Worm (Caenorhabditis elegans) whole organism, L3 larva: Measurements from ENCODE around the gene ergi-2.

ENCODE experiments used
- R02D3.7 ChIP-seq: fragments of 150-350 bp; optimal IDR thresholded peaks from 2 replicates; lab custom pipeline; 2014; ENCODE audit warnings: missing biosample characterization, missing genetic modification characterization
- ZK546.5 ChIP-seq: sonication (generic microtip); optimal IDR thresholded peaks from 2 replicates; lab custom pipeline; 2017; ENCODE audit warnings: missing biosample characterization, missing genetic modification characterization
- aly-2 ChIP-seq: fragments of 150-350 bp; optimal IDR thresholded peaks from 2 replicates; lab custom pipeline; 2014; ENCODE audit warnings: missing biosample characterization, missing genetic modification characterization
- ama-1 ChIP-seq: fragments of 150-350 bp; optimal IDR thresholded peaks from 2 replicates; lab custom pipeline; 2018
- ceh-16 ChIP-seq: sonication (generic microtip); optimal IDR thresholded peaks from 2 replicates; lab custom pipeline; 2017; ENCODE audit warnings: missing biosample characterization, missing genetic modification characterization
- ceh-28 ChIP-seq: fragments of 150-350 bp; optimal IDR thresholded peaks from 2 replicates; lab custom pipeline; 2014; ENCODE audit warnings: missing biosample characterization, missing genetic modification reagents, missing genetic modification characterization
- ceh-82 ChIP-seq: fragments of 150-350 bp; optimal IDR thresholded peaks from 2 replicates; lab custom pipeline; 2014; ENCODE audit warnings: missing biosample characterization, missing genetic modification characterization
- ceh-9 ChIP-seq: sonication (generic microtip); optimal IDR thresholded peaks from 2 replicates; lab custom pipeline; 2018; ENCODE audit warnings: missing biosample characterization, missing genetic modification characterization
- daf-12 ChIP-seq: fragments of 150-350 bp; optimal IDR thresholded peaks from 2 replicates; lab custom pipeline; 2014; ENCODE audit warnings: missing biosample characterization, missing genetic modification reagents, missing genetic modification characterization
- egl-27 ChIP-seq: sonication (generic microtip); optimal IDR thresholded peaks from 4 replicates; lab custom pipeline; 2017; ENCODE audit warnings: missing biosample characterization, missing genetic modification reagents, missing genetic modification characterization
- egl-5 ChIP-seq: fragments of 150-350 bp; optimal IDR thresholded peaks from 2 replicates; lab custom pipeline; 2017; ENCODE audit warnings: missing biosample characterization, missing genetic modification reagents, missing genetic modification characterization, inconsistent platforms
- elt-1 ChIP-seq: fragments of 150-350 bp; optimal IDR thresholded peaks from 2 replicates; lab custom pipeline; 2014; ENCODE audit warnings: missing biosample characterization, missing genetic modification characterization
- elt-2 ChIP-seq: sonication (generic microtip); optimal IDR thresholded peaks from 2 replicates; lab custom pipeline; 2016; ENCODE audit warnings: missing genetic modification reagents, mild to moderate bottlenecking, missing genetic modification characterization, missing compliant biosample characterization
- elt-3 ChIP-seq, 3 experiments: fragments of 150-350 bp in 1 of 3; sonication (generic microtip) in 2 of 3; optimal IDR thresholded peaks; 2 replicates in 2 of 3; 4 replicates in 1 of 3; lab custom pipeline; 2014 to 2017; ENCODE audit warnings: missing biosample characterization in 3 of 3, missing genetic modification characterization in 3 of 3
- eor-1 ChIP-seq, 2 experiments: fragments of 150-350 bp; optimal IDR thresholded peaks; 2 replicates each; lab custom pipeline; 2014 to 2018; ENCODE audit warnings: missing biosample characterization in 2 of 2, missing genetic modification characterization in 2 of 2
- fkh-10 ChIP-seq: sonication (generic microtip); optimal IDR thresholded peaks from 2 replicates; lab custom pipeline; 2017; ENCODE audit warnings: missing biosample characterization, missing genetic modification reagents, missing genetic modification characterization
- fkh-2 ChIP-seq: fragments of 150-350 bp; optimal IDR thresholded peaks from 2 replicates; lab custom pipeline; 2014; ENCODE audit warnings: missing biosample characterization, missing genetic modification reagents, missing genetic modification characterization
- fos-1 ChIP-seq: fragments of 150-350 bp; optimal IDR thresholded peaks from 2 replicates; lab custom pipeline; 2014; ENCODE audit warnings: missing biosample characterization, missing genetic modification characterization
- hmg-11 ChIP-seq: sonication (generic microtip); optimal IDR thresholded peaks from 2 replicates; lab custom pipeline; 2016; ENCODE audit warnings: missing genetic modification characterization, missing compliant biosample characterization
- jun-1 ChIP-seq: fragments of 150-350 bp; optimal IDR thresholded peaks from 2 replicates; lab custom pipeline; 2014; ENCODE audit warnings: missing biosample characterization, missing genetic modification reagents, missing genetic modification characterization
- lin-15B ChIP-seq: fragments of 150-350 bp; optimal IDR thresholded peaks from 2 replicates; lab custom pipeline; 2014; ENCODE audit warnings: missing biosample characterization, missing genetic modification characterization
- lin-39 ChIP-seq: fragments of 150-350 bp; optimal IDR thresholded peaks from 2 replicates; lab custom pipeline; 2018; ENCODE audit warnings: missing biosample characterization, missing genetic modification reagents, missing genetic modification characterization
- lsy-12 ChIP-seq: sonication (generic microtip); optimal IDR thresholded peaks from 2 replicates; lab custom pipeline; 2016; ENCODE audit warnings: mild to moderate bottlenecking, missing genetic modification characterization, missing compliant biosample characterization
- mdl-1 ChIP-seq: fragments of 150-350 bp; optimal IDR thresholded peaks from 2 replicates; lab custom pipeline; 2014; ENCODE audit warnings: missing biosample characterization, missing genetic modification characterization
- mml-1 ChIP-seq: fragments of 150-350 bp; sonication (generic microtip); optimal IDR thresholded peaks from 3 replicates; lab custom pipeline; 2014; ENCODE audit warnings: missing biosample characterization, missing genetic modification characterization
- nfya-1 ChIP-seq: sonication (generic microtip); optimal IDR thresholded peaks from 2 replicates; lab custom pipeline; 2017; ENCODE audit warnings: missing genetic modification characterization, mild to moderate bottlenecking, missing compliant biosample characterization, antibody characterized with exemption, moderate library complexity; ENCODE audit not compliant: insufficient read depth
- nhr-11 ChIP-seq: fragments of 150-350 bp; optimal IDR thresholded peaks from 2 replicates; lab custom pipeline; 2014; ENCODE audit warnings: missing biosample characterization, missing genetic modification characterization
- nhr-12 ChIP-seq: fragments of 150-350 bp; optimal IDR thresholded peaks from 2 replicates; lab custom pipeline; 2014; ENCODE audit warnings: missing biosample characterization, missing genetic modification characterization
- nhr-23 ChIP-seq: fragments of 150-350 bp; optimal IDR thresholded peaks from 2 replicates; lab custom pipeline; 2014; ENCODE audit warnings: missing biosample characterization, missing genetic modification reagents, missing genetic modification characterization
- nhr-237 ChIP-seq: fragments of 150-350 bp; optimal IDR thresholded peaks from 2 replicates; lab custom pipeline; 2014; ENCODE audit warnings: missing biosample characterization, missing genetic modification characterization
- nhr-25 ChIP-seq: sonication (generic microtip); optimal IDR thresholded peaks from 2 replicates; lab custom pipeline; 2017; ENCODE audit warnings: missing biosample characterization, missing genetic modification characterization
- nhr-28 ChIP-seq: fragments of 150-350 bp; optimal IDR thresholded peaks from 2 replicates; lab custom pipeline; 2014; ENCODE audit warnings: missing biosample characterization, missing genetic modification characterization
- nhr-43 ChIP-seq: sonication (generic microtip); optimal IDR thresholded peaks from 2 replicates; lab custom pipeline; 2016; ENCODE audit warnings: mild to moderate bottlenecking, missing genetic modification characterization, missing compliant biosample characterization; ENCODE audit not compliant: poor library complexity, severe bottlenecking
- nhr-67 ChIP-seq: fragments of 150-350 bp; optimal IDR thresholded peaks from 2 replicates; lab custom pipeline; 2014; ENCODE audit warnings: missing biosample characterization, missing genetic modification characterization
- nhr-76 ChIP-seq: fragments of 150-350 bp; sonication (generic microtip); optimal IDR thresholded peaks from 5 replicates; lab custom pipeline; 2014; ENCODE audit warnings: missing biosample characterization, missing genetic modification characterization
- nhr-77 ChIP-seq: fragments of 150-350 bp; optimal IDR thresholded peaks from 2 replicates; lab custom pipeline; 2014; ENCODE audit warnings: missing biosample characterization, missing genetic modification characterization
- pha-4 ChIP-seq: fragments of 150-350 bp; optimal IDR thresholded peaks from 2 replicates; lab custom pipeline; 2014; ENCODE audit warnings: missing biosample characterization, missing genetic modification reagents, missing genetic modification characterization
- pqm-1 ChIP-seq: fragments of 150-350 bp; optimal IDR thresholded peaks from 2 replicates; lab custom pipeline; 2017; ENCODE audit warnings: missing biosample characterization, missing genetic modification characterization, inconsistent platforms
- sea-2 ChIP-seq: fragments of 150-350 bp; sonication (generic microtip); optimal IDR thresholded peaks from 4 replicates; lab custom pipeline; 2014; ENCODE audit warnings: missing biosample characterization, missing genetic modification reagents, missing genetic modification characterization
- skn-1 ChIP-seq: fragments of 150-350 bp; optimal IDR thresholded peaks from 2 replicates; lab custom pipeline; 2014; ENCODE audit warnings: missing biosample characterization, missing genetic modification characterization
- snpc-4 ChIP-seq: fragments of 150-350 bp; optimal IDR thresholded peaks from 2 replicates; lab custom pipeline; 2014; ENCODE audit warnings: missing biosample characterization, missing genetic modification characterization
- tbx-2 ChIP-seq: sonication (generic microtip); optimal IDR thresholded peaks from 2 replicates; lab custom pipeline; 2016; ENCODE audit warnings: mild to moderate bottlenecking, missing genetic modification characterization, missing compliant biosample characterization
- unc-39 ChIP-seq: sonication (generic microtip); optimal IDR thresholded peaks from 4 replicates; lab custom pipeline; 2017; ENCODE audit warnings: missing biosample characterization, missing genetic modification characterization
- unc-62 ChIP-seq: fragments of 150-350 bp; sonication (generic microtip); optimal IDR thresholded peaks from 4 replicates; lab custom pipeline; 2014; ENCODE audit warnings: missing biosample characterization, missing genetic modification reagents, missing genetic modification characterization
- zag-1 ChIP-seq: fragments of 150-350 bp; optimal IDR thresholded peaks from 2 replicates; lab custom pipeline; 2014; ENCODE audit warnings: missing biosample characterization, missing genetic modification characterization
- ztf-11 ChIP-seq: fragments of 150-350 bp; optimal IDR thresholded peaks from 2 replicates; lab custom pipeline; 2014; ENCODE audit warnings: missing biosample characterization, missing genetic modification characterization
- ztf-4 ChIP-seq: fragments of 150-350 bp; optimal IDR thresholded peaks from 2 replicates; lab custom pipeline; 2014; ENCODE audit warnings: missing biosample characterization, missing genetic modification characterization

Gene ergi-2

ce11 chrX:14981620-14982019 is 25.5 kb downstream of the ergi-2 start:
- peak; percentile 38 for TF ChIP-seq elt-2 (tag; lab: Kevin White, UChicago)

ce11 chrX:14979388-14979787 is 27.7 kb downstream of the ergi-2 start, which contains the start of gene emre-1:
Gene emre-1, plus strand, starts transcription at chrX:14979688.
- no peak for TF ChIP-seq sea-2 (GFP tag; lab: Kevin White, UChicago)
- no peak for TF ChIP-seq skn-1 (tag; lab: Kevin White, UChicago)
- no peak for TF ChIP-seq ceh-28 (tag; lab: Kevin White, UChicago)
- no peak for TF ChIP-seq ztf-4
- TF ChIP-seq pqm-1 (tag; lab: Kevin White, UChicago), result no peak
- TF ChIP-seq nhr-76 (tag; lab: Kevin White, UChicago), result no peak
- no peak for TF ChIP-seq elt-3 (tag; optimal IDR thresholded peaks at IDR 0.05; lab: Kevin White, UChicago)
- no peak for TF ChIP-seq zag-1 (tag; lab: Kevin White, UChicago)
- no peak for TF ChIP-seq mdl-1 (tag; lab: Kevin White, UChicago)
- TF ChIP-seq egl-5 (tag; lab: Kevin White, UChicago), result no peak
- no peak for TF ChIP-seq lsy-12 (tag; lab: Kevin White, UChicago)
- no peak for TF ChIP-seq ZK546.5
- no peak for TF ChIP-seq jun-1 (tag; lab: Kevin White, UChicago)
- no peak for TF ChIP-seq unc-39 (tag; lab: Kevin White, UChicago)
- no peak for TF ChIP-seq nhr-28
- no peak for TF ChIP-seq hmg-11 (tag; lab: Kevin White, UChicago)
- TF ChIP-seq nhr-23 (tag; lab: Kevin White, UChicago), result no peak
- TF ChIP-seq nhr-25, result no peak

DNA sequence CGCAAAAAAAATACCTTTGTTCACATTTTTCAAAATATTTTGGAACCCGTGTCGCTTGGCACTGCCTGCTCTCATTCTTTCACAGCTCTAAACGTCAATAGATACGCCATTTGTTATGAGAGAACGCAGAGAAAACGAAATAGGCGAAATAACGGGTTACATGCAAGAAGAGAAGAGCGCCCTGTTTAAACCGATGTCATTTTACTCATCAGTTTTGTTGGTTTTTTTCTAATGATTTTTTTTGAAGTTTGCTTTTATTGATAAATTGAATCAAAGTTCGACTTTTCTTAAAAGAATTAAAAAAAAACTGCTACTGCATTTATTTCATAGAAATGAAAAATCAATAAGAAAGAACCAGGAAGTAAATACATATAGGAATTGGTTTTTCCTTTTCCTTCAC is 28.4 kb downstream of the ergi-2 start:
- TF ChIP-seq nhr-67 (tag; lab: Kevin White, UChicago), result no peak
- TF ChIP-seq skn-1 (tag; lab: Kevin White, UChicago), result no peak
- TF ChIP-seq zag-1 (tag; lab: Kevin White, UChicago), result no peak
- peak; percentile 70 for TF ChIP-seq pha-4 (tag; lab: Kevin White, UChicago)
- no peak for TF ChIP-seq egl-5 (tag; lab: Kevin White, UChicago)
- TF ChIP-seq nhr-25, result peak; percentile 4
- TF ChIP-seq mdl-1 (tag; lab: Kevin White, UChicago), result no peak
- TF ChIP-seq nhr-11 (tag; lab: Kevin White, UChicago), result no peak
- TF ChIP-seq fkh-2, result no peak
- no peak for TF ChIP-seq lin-15B (tag; lab: Kevin White, UChicago)
- peak; percentile 11 for TF ChIP-seq hmg-11 (tag; lab: Kevin White, UChicago)
- no peak for TF ChIP-seq eor-1 (tag; optimal IDR thresholded peaks at IDR 0.05; lab: Kevin White, UChicago)
- TF ChIP-seq ceh-9 (tag; lab: Kevin White, UChicago), result no peak
- peak; percentile 55 for TF ChIP-seq ceh-28 (tag; lab: Kevin White, UChicago)
- no peak for TF ChIP-seq sea-2 (GFP tag; lab: Kevin White, UChicago)
- TF ChIP-seq nhr-76 (tag; lab: Kevin White, UChicago), result no peak
- TF ChIP-seq jun-1 (tag; lab: Kevin White, UChicago), result no peak
- TF ChIP-seq nhr-77 (tag; lab: Kevin White, UChicago), result no peak
- TF ChIP-seq elt-1 (tag; lab: Kevin White, UChicago), result no peak
- peak; percentile 63 for TF ChIP-seq nfya-1 (tag; lab: Kevin White, UChicago)
- TF ChIP-seq unc-62, result no peak
- peak; percentile 2 for TF ChIP-seq elt-2 (tag; lab: Kevin White, UChicago)
- TF ChIP-seq aly-2, result no peak
- no peak for TF ChIP-seq ztf-11
- TF ChIP-seq snpc-4 (tag; lab: Kevin White, UChicago), result no peak
- no peak for TF ChIP-seq lsy-12 (tag; lab: Kevin White, UChicago)
- TF ChIP-seq nhr-28, result no peak
- TF ChIP-seq unc-39 (tag; lab: Kevin White, UChicago), result no peak
- no peak for TF ChIP-seq mml-1 (tag; lab: Kevin White, UChicago)
- no peak for TF ChIP-seq nhr-237 (tag; lab: Kevin White, UChicago)
- no peak for TF ChIP-seq nhr-23 (tag; lab: Kevin White, UChicago)
- TF ChIP-seq daf-12, result no peak
- TF ChIP-seq egl-27 (tag; lab: Kevin White, UChicago), result no peak
- no peak for TF ChIP-seq fos-1 (tag; lab: Kevin White, UChicago)
- TF ChIP-seq ceh-82 (tag; lab: Kevin White, UChicago), result no peak
- TF ChIP-seq nhr-43, result peak; percentile 37
- no peak for TF ChIP-seq ceh-16
- TF ChIP-seq nhr-12, result no peak
- TF ChIP-seq elt-3 (tag; optimal IDR thresholded peaks at IDR 0.05; lab: Kevin White, UChicago), result peak in 1 of 3 experiments; percentile 17
- TF ChIP-seq lin-39 (tag; lab: Kevin White, UChicago), result peak; percentile 24
- no peak for TF ChIP-seq fkh-10 (GFP tag; lab: Kevin White, UChicago)
- no peak for TF ChIP-seq R02D3.7 (tag; lab: Kevin White, UChicago)
- TF ChIP-seq tbx-2 (tag; lab: Kevin White, UChicago), result no peak
- TF ChIP-seq ZK546.5, result no peak
- no peak for TF ChIP-seq pqm-1 (tag; lab: Kevin White, UChicago)
- peak; percentile 90 for TF ChIP-seq ama-1
- no peak for TF ChIP-seq ztf-4
